Worm (Caenorhabditis elegans): ENCODE measurements around the gene F22B8.3.

DNA sequence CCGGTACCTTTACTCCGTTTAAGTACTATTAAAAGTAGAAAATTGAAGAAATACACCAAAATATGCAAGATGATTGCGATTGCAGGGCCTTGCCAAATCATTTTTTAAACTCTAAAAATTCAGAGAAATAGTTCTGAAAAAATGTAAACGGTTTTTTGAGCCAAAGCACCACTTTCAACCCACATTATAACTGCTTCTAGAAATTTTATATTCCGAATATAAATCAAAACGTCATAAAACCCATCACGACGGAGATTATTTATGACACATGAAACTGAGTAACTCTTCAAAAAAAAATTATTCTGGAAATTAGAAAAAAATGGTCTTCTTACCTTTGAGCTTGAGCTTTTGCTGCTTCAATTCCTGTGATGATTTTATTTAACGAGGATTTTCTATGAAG is 23.5 kb downstream of the F22B8.3 start, which contains the start of gene srxa-16:
- TF ChIP-seq nhr-111 (GFP tag; optimal IDR thresholded peaks at IDR 0.05) (no peak), ztf-11 (tag; optimal IDR thresholded peaks at IDR 0.05) (no peak), mdl-1 (tag; optimal IDR thresholded peaks at IDR 0.05) (no peak), R02D3.7 (tag; optimal IDR thresholded peaks at IDR 0.05) (no peak), unc-130 (GFP tag; optimal IDR thresholded peaks at IDR 0.05) (no peak), unc-62 (GFP tag; optimal IDR thresholded peaks at IDR 0.05 in 1 of 2) (no peak), unc-62 (tag; optimal IDR thresholded peaks at IDR 0.05) (no peak), zag-1 (tag; optimal IDR thresholded peaks at IDR 0.05) (no peak)

Data from whole organism, L4 larva.